Fruit fly (Drosophila melanogaster) S2 (cell line): ENCODE data around the gene wdb.

Experiments
- CG8478 ChIP-seq: fragments of >200 bp; optimal IDR thresholded peaks from 2 replicates; lab custom pipeline; 2018
- CTCF ChIP-seq, 2 experiments: fragments of >200 bp; optimal IDR thresholded peaks; 2 replicates each; lab custom pipeline; 2018

DNA sequence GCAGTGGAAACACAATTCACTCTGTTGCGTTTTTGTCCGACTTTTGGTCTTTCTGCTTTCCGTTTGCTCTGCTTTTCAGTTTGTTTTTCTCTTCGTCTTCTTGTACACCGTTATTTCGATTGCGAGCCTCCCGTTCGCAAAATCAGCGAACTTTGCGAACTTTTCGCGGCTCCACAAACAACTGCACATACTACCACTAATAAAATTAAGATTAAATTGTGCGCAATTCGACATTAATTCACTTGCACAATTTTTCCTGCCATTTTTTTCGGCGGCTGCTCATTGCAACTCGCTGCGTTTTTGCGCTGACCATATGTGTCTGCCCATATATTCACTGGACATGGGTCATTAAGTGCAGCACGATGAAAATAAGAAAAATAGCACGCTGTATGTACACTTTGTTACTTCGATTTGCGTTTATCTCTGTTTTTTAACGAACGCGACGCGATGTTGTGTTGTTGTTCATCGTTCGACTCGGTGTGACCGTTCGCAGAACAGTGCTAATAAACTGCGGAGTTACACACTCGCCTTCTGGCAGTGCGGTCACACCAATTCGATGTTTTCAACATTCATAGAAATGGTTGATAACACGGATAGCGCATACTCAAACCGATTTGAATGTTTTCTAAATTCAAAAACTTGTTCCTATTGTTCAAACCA lies 23.3 kb downstream of the wdb start, which contains the start of gene Klp98A:
- TF ChIP-seq CTCF (optimal IDR thresholded peaks at IDR 0.05; lab: Kevin White, UChicago) (peak; percentile 55 to 56), CG8478 (no peak)
